Fruit fly (Drosophila melanogaster) whole organism, wandering third instar larva: Measurements from ENCODE around the gene defl.

Source experiments
- Abd-B ChIP-seq: fragments of >200 bp; optimal IDR thresholded peaks from 2 replicates; lab custom pipeline; 2017; ENCODE audit warnings: missing biosample characterization, missing genetic modification characterization
- CG32264 ChIP-seq: fragments of 200-800 bp; sonication (Bioruptor generic); optimal IDR thresholded peaks from 2 replicates; lab custom pipeline; 2016; ENCODE audit warnings: missing biosample characterization, missing genetic modification characterization
- CG9705 ChIP-seq: fragments of 200-800 bp; sonication (Bioruptor generic); optimal IDR thresholded peaks from 2 replicates; lab custom pipeline; 2018; ENCODE audit warnings: missing biosample characterization, mild to moderate bottlenecking, missing genetic modification characterization
- CrebA ChIP-seq: fragments of 200-800 bp; sonication (Bioruptor generic); optimal IDR thresholded peaks from 2 replicates; lab custom pipeline; 2016; ENCODE audit warnings: missing biosample characterization, mild to moderate bottlenecking, missing genetic modification characterization, borderline replicate concordance
- Dfd ChIP-seq: fragments of >200 bp; optimal IDR thresholded peaks from 2 replicates; lab custom pipeline; 2017; ENCODE audit warnings: missing biosample characterization, missing genetic modification characterization
- Dif ChIP-seq: fragments of 200-275, 200-300 bp; sonication (Bioruptor generic); optimal IDR thresholded peaks from 2 replicates; lab custom pipeline; 2018; ENCODE audit warnings: missing biosample characterization, missing genetic modification characterization; ENCODE audit not compliant: partially characterized antibody
- GATAd ChIP-seq: sonication (Bioruptor generic); optimal IDR thresholded peaks from 2 replicates; lab custom pipeline; 2016; ENCODE audit warnings: missing biosample characterization, missing genetic modification characterization
- HLH106 ChIP-seq: fragments of 200-800 bp; optimal IDR thresholded peaks from 3 replicates; lab custom pipeline; 2019; ENCODE audit warnings: missing biosample characterization, mild to moderate bottlenecking, missing genetic modification characterization, moderate library complexity
- Hnf4 ChIP-seq: fragments of 200-800 bp; sonication (Bioruptor generic); optimal IDR thresholded peaks from 2 replicates; lab custom pipeline; 2016; ENCODE audit warnings: missing biosample characterization, mild to moderate bottlenecking, missing genetic modification characterization
- Hr78 ChIP-seq: fragments of >200 bp; optimal IDR thresholded peaks from 2 replicates; lab custom pipeline; 2017; ENCODE audit warnings: missing biosample characterization, missing genetic modification characterization
- Hr83 ChIP-seq: fragments of 200-300 bp; sonication (Bioruptor generic); optimal IDR thresholded peaks from 2 replicates; lab custom pipeline; 2016; ENCODE audit warnings: missing biosample characterization, mild to moderate bottlenecking, missing genetic modification characterization, moderate library complexity; ENCODE audit not compliant: poor library complexity, severe bottlenecking
- Jra ChIP-seq: sonication (Bioruptor generic); optimal IDR thresholded peaks from 2 replicates; lab custom pipeline; 2016; ENCODE audit warnings: missing biosample characterization, missing genetic modification characterization
- Mio ChIP-seq: sonication (Bioruptor generic); optimal IDR thresholded peaks from 2 replicates; lab custom pipeline; 2016; ENCODE audit warnings: missing biosample characterization, missing genetic modification characterization
- Myc ChIP-seq: fragments of >200 bp; optimal IDR thresholded peaks from 2 replicates; lab custom pipeline; 2017
- N ChIP-seq: fragments of >200 bp; optimal IDR thresholded peaks from 2 replicates; lab custom pipeline; 2018; ENCODE audit warnings: missing biosample characterization, missing external identifiers, missing genetic modification characterization
- OdsH ChIP-seq: fragments of 200-800 bp; sonication (Bioruptor generic); optimal IDR thresholded peaks from 2 replicates; lab custom pipeline; 2016; ENCODE audit warnings: missing biosample characterization, mild to moderate bottlenecking, missing genetic modification characterization
- Rel ChIP-seq, 2 experiments: fragments of 200-800 bp; sonication (Bioruptor generic) in 1 of 2; optimal IDR thresholded peaks; 2 replicates in 1 of 2; 3 replicates in 1 of 2; lab custom pipeline; 2016 to 2019; ENCODE audit warnings: mild to moderate bottlenecking in 2 of 2, missing biosample characterization in 2 of 2, missing genetic modification characterization in 2 of 2, moderate library complexity in 1 of 2
- Sp1 ChIP-seq: fragments of 200-800 bp; sonication (Bioruptor generic); optimal IDR thresholded peaks from 3 replicates; lab custom pipeline; 2019; ENCODE audit warnings: missing biosample characterization, mild to moderate bottlenecking, missing genetic modification characterization, moderate library complexity
- Vsx2 ChIP-seq: fragments of 200-300, 225-300 bp; sonication (Bioruptor generic); optimal IDR thresholded peaks from 2 replicates; lab custom pipeline; 2018; ENCODE audit warnings: missing biosample characterization, missing genetic modification characterization; ENCODE audit not compliant: partially characterized antibody
- br ChIP-seq: fragments of 200-800 bp; sonication (Bioruptor generic); optimal IDR thresholded peaks from 2 replicates; lab custom pipeline; 2016; ENCODE audit warnings: missing biosample characterization, missing genetic modification characterization
- brk ChIP-seq: fragments of 200-800 bp; sonication (Bioruptor generic); optimal IDR thresholded peaks from 2 replicates; lab custom pipeline; 2016; ENCODE audit warnings: missing biosample characterization, mild to moderate bottlenecking, missing genetic modification characterization
- dl ChIP-seq, 2 experiments: fragments of 175-275, 200-275 bp in 1 of 2; fragments of 200-275 bp in 1 of 2; sonication (Bioruptor generic); optimal IDR thresholded peaks; lab custom pipeline; 2018; ENCODE audit warnings: mild to moderate bottlenecking in 2 of 2, missing biosample characterization in 2 of 2, missing genetic modification characterization in 2 of 2, moderate library complexity in 2 of 2; ENCODE audit not compliant: partially characterized antibody in 2 of 2, insufficient read depth in 1 of 2
- dmrt93B ChIP-seq: fragments of 200-800 bp; sonication (Bioruptor generic); optimal IDR thresholded peaks from 2 replicates; lab custom pipeline; 2018; ENCODE audit warnings: missing biosample characterization, mild to moderate bottlenecking, missing genetic modification characterization
- dsf ChIP-seq: sonication (Bioruptor generic); optimal IDR thresholded peaks from 2 replicates; lab custom pipeline; 2016; ENCODE audit warnings: missing biosample characterization, missing genetic modification characterization, borderline replicate concordance
- ey ChIP-seq: fragments of 200-800 bp; sonication (Bioruptor generic); optimal IDR thresholded peaks from 2 replicates; lab custom pipeline; 2016; ENCODE audit warnings: missing biosample characterization, missing genetic modification characterization
- foxo ChIP-seq, 2 experiments: fragments of 200-800 bp; sonication (Bioruptor generic); optimal IDR thresholded peaks; 2 replicates in 1 of 2; 3 replicates in 1 of 2; lab custom pipeline; 2016 to 2017; ENCODE audit warnings: missing biosample characterization in 2 of 2, missing genetic modification characterization in 2 of 2
- fru ChIP-seq: fragments of 200-800 bp; sonication (Bioruptor generic); optimal IDR thresholded peaks from 3 replicates; lab custom pipeline; 2016; ENCODE audit warnings: missing biosample characterization, mild to moderate bottlenecking, missing genetic modification characterization
- h ChIP-seq: fragments of 200-800 bp; sonication (Bioruptor generic); optimal IDR thresholded peaks from 3 replicates; lab custom pipeline; 2016; ENCODE audit warnings: missing biosample characterization, mild to moderate bottlenecking, missing genetic modification characterization
- jim ChIP-seq: fragments of 175-275, 200-325 bp; sonication (Bioruptor generic); optimal IDR thresholded peaks from 2 replicates; lab custom pipeline; 2016; ENCODE audit warnings: missing biosample characterization, mild to moderate bottlenecking, missing genetic modification characterization
- lola ChIP-seq: fragments of >200 bp; optimal IDR thresholded peaks from 2 replicates; lab custom pipeline; 2017; ENCODE audit warnings: missing biosample characterization, missing genetic modification characterization
- pan ChIP-seq: fragments of >200 bp; optimal IDR thresholded peaks from 2 replicates; lab custom pipeline; 2017
- psq ChIP-seq: fragments of 200-800 bp; sonication (Bioruptor generic); optimal IDR thresholded peaks from 3 replicates; lab custom pipeline; 2017; ENCODE audit warnings: missing biosample characterization, mild to moderate bottlenecking, missing genetic modification characterization, moderate library complexity
- rgr ChIP-seq: fragments of 200-800 bp; sonication (Bioruptor generic); optimal IDR thresholded peaks from 3 replicates; lab custom pipeline; 2016; ENCODE audit warnings: missing biosample characterization, mild to moderate bottlenecking, missing genetic modification characterization
- sage ChIP-seq: fragments of 200-800 bp; sonication (Bioruptor generic); optimal IDR thresholded peaks from 2 replicates; lab custom pipeline; 2016; ENCODE audit warnings: missing biosample characterization, mild to moderate bottlenecking, missing genetic modification characterization
- sv ChIP-seq: fragments of 200-800 bp; sonication (Bioruptor generic); optimal IDR thresholded peaks from 3 replicates; lab custom pipeline; 2016; ENCODE audit warnings: missing biosample characterization, missing genetic modification characterization
- tai ChIP-seq: sonication (Bioruptor generic); optimal IDR thresholded peaks from 2 replicates; lab custom pipeline; 2016; ENCODE audit warnings: missing biosample characterization, missing genetic modification characterization
- usp ChIP-seq: fragments of >200 bp; optimal IDR thresholded peaks from 2 replicates; lab custom pipeline; 2017; ENCODE audit warnings: missing biosample characterization, missing genetic modification characterization
- woc ChIP-seq: sonication (Bioruptor generic); optimal IDR thresholded peaks from 2 replicates; lab custom pipeline; 2016; ENCODE audit warnings: missing biosample characterization, mild to moderate bottlenecking, missing genetic modification characterization

Gene defl

DNA sequence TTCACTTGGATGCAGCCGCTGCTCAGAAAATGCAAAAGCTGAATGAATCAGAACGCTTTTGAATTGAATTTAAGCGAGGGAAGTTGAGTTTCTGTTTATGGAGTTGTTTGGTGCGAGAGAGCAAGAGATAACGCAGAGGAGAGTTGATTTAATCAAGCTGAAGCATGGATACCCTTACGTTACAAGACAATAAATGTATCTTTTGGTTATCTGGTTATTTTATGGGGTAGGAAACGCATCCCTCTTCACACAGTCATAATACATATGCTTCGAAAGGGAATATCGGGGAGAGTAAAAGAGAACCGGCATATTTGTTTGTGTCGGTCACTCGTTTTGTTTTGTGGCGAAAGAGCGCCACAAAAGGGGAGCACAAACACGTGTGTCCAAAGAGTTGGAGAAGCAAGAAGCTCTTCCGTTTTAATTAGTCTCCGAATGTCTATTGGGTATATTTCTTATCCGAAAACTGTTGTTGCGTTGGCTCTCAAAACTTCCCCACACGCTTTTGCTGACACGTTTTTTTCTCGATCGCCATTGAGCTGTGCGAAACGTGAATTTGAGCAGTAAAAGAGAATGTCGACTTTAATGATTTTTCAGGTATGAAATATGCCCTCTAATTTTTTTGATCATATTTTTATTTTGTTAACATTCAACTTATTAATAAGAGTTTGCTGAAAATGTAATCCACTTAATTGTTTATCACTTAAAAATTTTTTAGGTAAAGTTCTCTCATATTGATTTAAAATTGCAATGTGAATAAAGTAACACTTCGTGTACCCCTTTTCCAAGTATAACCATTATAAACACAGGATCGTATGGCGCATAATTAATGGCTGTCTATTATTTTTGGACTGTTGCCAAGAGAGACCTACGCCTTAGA is 26.3 kb upstream of the defl start, which contains the start of gene Prps:
Gene Prps, minus strand, starts transcription at position 51 of the 877 bp plus-strand sequence.
- no peak for TF ChIP-seq N
- peak; percentile 91 for TF ChIP-seq brk (GFP tag; lab: Kevin White, UChicago)
- TF ChIP-seq usp: no peak
- TF ChIP-seq Dif (GFP tag; lab: Kevin White, UChicago): peak; percentile 66
- TF ChIP-seq jim (GFP tag; lab: Kevin White, UChicago): peak; percentile 45
- TF ChIP-seq Hr78 (GFP tag; lab: Kevin White, UChicago): no peak
- TF ChIP-seq h (GFP tag; lab: Kevin White, UChicago): peak; percentile 92
- TF ChIP-seq tai (GFP tag; lab: Kevin White, UChicago): no peak
- TF ChIP-seq Vsx2: no peak
- TF ChIP-seq Hnf4 (GFP tag; lab: Kevin White, UChicago): no peak
- no peak for TF ChIP-seq CrebA (GFP tag; lab: Kevin White, UChicago)
- TF ChIP-seq dmrt93B (GFP tag; lab: Kevin White, UChicago): no peak
- TF ChIP-seq Abd-B (GFP tag; lab: Kevin White, UChicago): no peak
- TF ChIP-seq dsf (GFP tag; lab: Kevin White, UChicago): no peak
- peak; percentile 16 for TF ChIP-seq CG32264 (GFP tag; lab: Kevin White, UChicago)
- peak; percentile 90 for TF ChIP-seq psq (GFP tag; lab: Kevin White, UChicago)
- TF ChIP-seq rgr (GFP tag; lab: Kevin White, UChicago): peak; percentile 87
- TF ChIP-seq Mio: no peak
- TF ChIP-seq lola (GFP tag; lab: Kevin White, UChicago): no peak
- no peak for TF ChIP-seq Dfd (GFP tag; lab: Kevin White, UChicago)
- peak; percentile 67 for TF ChIP-seq Jra (GFP tag; lab: Kevin White, UChicago)
- peak; percentile 86 for TF ChIP-seq OdsH
- no peak for TF ChIP-seq Myc (lab: Kevin White, UChicago)
- peak; percentile 75 for TF ChIP-seq CG9705 (GFP tag; lab: Kevin White, UChicago)
- peak; percentile 85 for TF ChIP-seq Sp1 (GFP tag; lab: Kevin White, UChicago)
- TF ChIP-seq br (GFP tag; lab: Kevin White, UChicago): peak; percentile 91
- TF ChIP-seq dl (GFP tag; optimal IDR thresholded peaks at IDR 0.05; lab: Kevin White, UChicago; ENCODE audit: insufficient read depth in 1 of 2, partially characterized antibody in 2 of 2): peak; percentile 46 to 70
- TF ChIP-seq GATAd (GFP tag; lab: Kevin White, UChicago): no peak
- peak; percentile 74 for TF ChIP-seq Hr83 (GFP tag; lab: Kevin White, UChicago)
- peak; percentile 78 for TF ChIP-seq sage (GFP tag; lab: Kevin White, UChicago)
- peak; percentile 23 for TF ChIP-seq sv (GFP tag; lab: Kevin White, UChicago)
- TF ChIP-seq foxo (GFP tag; optimal IDR thresholded peaks at IDR 0.05; lab: Kevin White, UChicago): peak; percentile 47 to 90
- TF ChIP-seq woc (GFP tag; lab: Kevin White, UChicago): peak; percentile 99
- TF ChIP-seq fru: peak; percentile 85
- no peak for TF ChIP-seq pan
- peak; percentile 82 for TF ChIP-seq ey (GFP tag; lab: Kevin White, UChicago)
- peak; percentile 83 for TF ChIP-seq HLH106 (tag; lab: Kevin White, UChicago)
- TF ChIP-seq Rel (GFP tag; optimal IDR thresholded peaks at IDR 0.05; lab: Kevin White, UChicago): peak; percentile 67
- peak; percentile 74 for TF ChIP-seq Rel (tag; optimal IDR thresholded peaks at IDR 0.05; lab: Kevin White, UChicago)

DNA sequence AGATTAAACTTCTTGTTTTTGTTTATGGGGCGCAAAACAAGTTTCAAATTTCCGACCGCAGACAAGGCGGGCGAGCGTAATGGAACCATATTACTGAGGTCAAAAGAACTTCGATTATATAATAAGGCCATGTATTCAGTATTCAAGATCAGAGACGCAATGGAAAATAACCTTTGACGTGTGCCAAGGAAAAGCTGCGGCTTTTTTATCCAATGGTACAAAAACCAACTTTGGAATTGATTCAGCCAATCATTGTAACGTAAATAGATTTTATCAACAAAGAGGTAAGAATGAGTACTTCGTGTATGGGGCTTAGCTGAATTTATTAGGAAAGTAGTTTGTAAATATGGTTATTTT is 25.7 kb upstream of the defl start:
- TF ChIP-seq psq (GFP tag; lab: Kevin White, UChicago): no peak
- no peak for TF ChIP-seq HLH106 (tag; lab: Kevin White, UChicago)
- no peak for TF ChIP-seq br (GFP tag; lab: Kevin White, UChicago)
- no peak for TF ChIP-seq dl (GFP tag; optimal IDR thresholded peaks at IDR 0.05; lab: Kevin White, UChicago; ENCODE audit: insufficient read depth in 1 of 2, partially characterized antibody in 2 of 2)
- TF ChIP-seq, all 38 proteins: peak for 0
